Fruit fly (Drosophila melanogaster): ENCODE results near the gene CG8043.

CG8043 gene

dm6 chr3R:8659907-8660660, 16.6 kb upstream of the CG8043 start (continued):
- TF ChIP-seq YL-1 (GFP tag; optimal IDR thresholded peaks at IDR 0.05), result peak; percentile 90
- TF ChIP-seq CG9876 (GFP tag; optimal IDR thresholded peaks at IDR 0.05), result peak; percentile 27
- peak; percentile 51; the same call in 2 of the 3 replicates for TF ChIP-seq dysf (GFP tag; IDR thresholded peaks at IDR 0.05)
- peak; percentile 83 for TF ChIP-seq mld (GFP tag; IDR thresholded peaks at IDR 0.05; ENCODE audit: partially characterized antibody)
- peak; percentile 91 for TF ChIP-seq knrl (GFP tag; IDR thresholded peaks at IDR 0.05; ENCODE audit: partially characterized antibody)
- TF ChIP-seq CoRest (tag; optimal IDR thresholded peaks at IDR 0.05), result peak; percentile 60
- TF ChIP-seq Opbp (GFP tag; IDR thresholded peaks at IDR 0.05; ENCODE audit: partially characterized antibody), result peak; percentile 94
- peak; percentile 50 for TF ChIP-seq HHEX (GFP tag; optimal IDR thresholded peaks at IDR 0.05)
- peak; percentile 87 for TF ChIP-seq tna (GFP tag; IDR thresholded peaks at IDR 0.05; ENCODE audit: partially characterized antibody)
- TF ChIP-seq CG31224 (GFP tag; IDR thresholded peaks at IDR 0.05), result peak; percentile 47
- TF ChIP-seq odd (GFP tag; optimal IDR thresholded peaks at IDR 0.05), result peak; percentile 21
- TF ChIP-seq zen (tag; optimal IDR thresholded peaks at IDR 0.05), result peak; percentile 50
- TF ChIP-seq CG1603 (tag; optimal IDR thresholded peaks at IDR 0.05), result peak; percentile 94
- TF ChIP-seq chn (GFP tag; optimal IDR thresholded peaks at IDR 0.05), result no peak
- TF ChIP-seq her (GFP tag; optimal IDR thresholded peaks at IDR 0.05), result peak; percentile 67
- peak; percentile 65 for TF ChIP-seq slbo (GFP tag; IDR thresholded peaks at IDR 0.05)
- TF ChIP-seq Adf1 (GFP tag; IDR thresholded peaks at IDR 0.05), result peak; percentile 66
- TF ChIP-seq eve (GFP tag; optimal IDR thresholded peaks at IDR 0.05), result no peak
- TF ChIP-seq HmgZ (tag; optimal IDR thresholded peaks at IDR 0.05), result peak; percentile 94
- no peak for TF ChIP-seq D19B (GFP tag; optimal IDR thresholded peaks at IDR 0.05)
- TF ChIP-seq sqz (GFP tag; optimal IDR thresholded peaks at IDR 0.05), result peak; percentile 87
- TF ChIP-seq CG9437 (GFP tag; optimal IDR thresholded peaks at IDR 0.05), result peak; percentile 89
- peak in 1 of 2 experiments; percentile 20 for TF ChIP-seq tll (GFP tag; optimal IDR thresholded peaks at IDR 0.05)
- TF ChIP-seq CG12659 (GFP tag; optimal IDR thresholded peaks at IDR 0.05), result peak; percentile 84
- TF ChIP-seq fd96Cb (tag; optimal IDR thresholded peaks at IDR 0.05), result no peak
- no peak for TF ChIP-seq jing (GFP tag; optimal IDR thresholded peaks at IDR 0.05)
- TF ChIP-seq so (GFP tag; IDR thresholded peaks at IDR 0.05), result no peak
- TF ChIP-seq CG10979 (tag; optimal IDR thresholded peaks at IDR 0.05), result no peak
- peak in 1 of 3 experiments; percentile 59 for TF ChIP-seq Stat92E (GFP tag; optimal IDR thresholded peaks at IDR 0.05)
- peak; percentile 27 for TF ChIP-seq Dip3 (GFP tag; optimal IDR thresholded peaks at IDR 0.05)
- peak; percentile 75 for TF ChIP-seq caup (GFP tag; optimal IDR thresholded peaks at IDR 0.05; ENCODE audit: severe bottlenecking)
- TF ChIP-seq CG15479 (GFP tag; optimal IDR thresholded peaks at IDR 0.05), result peak; percentile 67
- TF ChIP-seq Bdp1 (GFP tag; optimal IDR thresholded peaks at IDR 0.05), result peak; percentile 52
- peak; percentile 47 for TF ChIP-seq bigmax (GFP tag; optimal IDR thresholded peaks at IDR 0.05)
- TF ChIP-seq CG12236 (GFP tag; optimal IDR thresholded peaks at IDR 0.05), result peak; percentile 7
- no peak for TF ChIP-seq salm (tag; optimal IDR thresholded peaks at IDR 0.05)
- peak; percentile 37 for TF ChIP-seq CG17385 (GFP tag; optimal IDR thresholded peaks at IDR 0.05)
- TF ChIP-seq CG13894 (tag; optimal IDR thresholded peaks at IDR 0.05), result peak; percentile 80
- peak; percentile 39 for TF ChIP-seq Hsf (GFP tag; optimal IDR thresholded peaks at IDR 0.05)
- no peak for TF ChIP-seq NK7.1 (GFP tag; optimal IDR thresholded peaks at IDR 0.05)
- 0 out of 2 replicates have a peak, but pooled peaks have one; percentile 57 for TF ChIP-seq CG16779 (GFP tag; IDR thresholded peaks at IDR 0.05)
- TF ChIP-seq CG9609 (GFP tag; optimal IDR thresholded peaks at IDR 0.05), result peak; percentile 51
- TF ChIP-seq disco-r (GFP tag; optimal IDR thresholded peaks at IDR 0.05), result peak; percentile 14
- peak; percentile 93 for TF ChIP-seq CG7987 (GFP tag; optimal IDR thresholded peaks at IDR 0.05)
- TF ChIP-seq ems (GFP tag; optimal IDR thresholded peaks at IDR 0.05), result peak; percentile 53
- TF ChIP-seq HLHmδ (GFP tag; optimal IDR thresholded peaks at IDR 0.05), result peak; percentile 27
- peak; percentile 56 for TF ChIP-seq fu2 (GFP tag; optimal IDR thresholded peaks at IDR 0.05)
